Fruit fly (Drosophila melanogaster) whole organism, embryonic: ENCODE results near the gene CG13056.

Experiments used
- Asciz ChIP-seq: fragments of 200-800 bp; sonication (Bioruptor generic); optimal IDR thresholded peaks from 2 replicates; lab custom pipeline; 2017; ENCODE audit warnings: missing biosample characterization, mild to moderate bottlenecking, missing genetic modification characterization, missing genetic modification reagents
- Bteb2 ChIP-seq: fragments of 200-800 bp; sonication (Bioruptor generic); optimal IDR thresholded peaks from 2 replicates; lab custom pipeline; 2016; ENCODE audit warnings: missing biosample characterization, missing genetic modification characterization
- CG10543 ChIP-seq: fragments of 200-800 bp; sonication (Bioruptor generic); optimal IDR thresholded peaks from 3 replicates; lab custom pipeline; 2017; ENCODE audit warnings: missing biosample characterization, mild to moderate bottlenecking, missing genetic modification characterization, moderate library complexity
- CG1529 ChIP-seq: fragments of 200-800 bp; sonication (Bioruptor generic); optimal IDR thresholded peaks from 3 replicates; lab custom pipeline; 2018; ENCODE audit warnings: missing biosample characterization, missing genetic modification characterization
- CG1602 ChIP-seq: fragments of 200-800 bp; sonication (Bioruptor generic); optimal IDR thresholded peaks from 3 replicates; lab custom pipeline; 2016; ENCODE audit warnings: missing biosample characterization, missing genetic modification characterization
- CG18011 ChIP-seq: fragments of 200-800 bp; sonication (Bioruptor generic); optimal IDR thresholded peaks from 2 replicates; lab custom pipeline; 2017; ENCODE audit warnings: missing biosample characterization, missing genetic modification characterization, mild to moderate bottlenecking, moderate library complexity, missing genotype
- CG2116 ChIP-seq: fragments of 200-800 bp; sonication (Bioruptor generic); optimal IDR thresholded peaks from 3 replicates; lab custom pipeline; 2018; ENCODE audit warnings: missing biosample characterization, mild to moderate bottlenecking, missing genetic modification characterization
- CG3726 ChIP-seq: fragments of 200-800 bp; sonication (Bioruptor generic); IDR thresholded peaks from 3 replicates; pipeline ENCODE4, ENCODE4 v1.3.6; 2022; ENCODE audit warnings: missing biosample characterization, missing genetic modification characterization
- CG3838 ChIP-seq: fragments of 200-800 bp; sonication (Bioruptor generic); optimal IDR thresholded peaks from 3 replicates; lab custom pipeline; 2016; ENCODE audit warnings: missing biosample characterization, missing genetic modification characterization
- CG4360 ChIP-seq: fragments of 200-800 bp; sonication (Bioruptor generic); IDR thresholded peaks from 2 replicates; pipeline ENCODE4 v1.3.6; 2022; ENCODE audit warnings: missing biosample characterization, missing genetic modification characterization
- CG5953 ChIP-seq: fragments of 200-800 bp; sonication (Bioruptor generic); IDR thresholded peaks from 2 replicates; pipeline ENCODE4 v1.3.6; 2022; ENCODE audit warnings: missing biosample characterization, missing genetic modification characterization
- CG7786 ChIP-seq: fragments of 200-800 bp; sonication (Bioruptor generic); optimal IDR thresholded peaks from 2 replicates; lab custom pipeline; 2016; ENCODE audit warnings: missing biosample characterization, missing genetic modification characterization
- CG9215 ChIP-seq: fragments of 200-800 bp; sonication (Bioruptor generic); IDR thresholded peaks from 2 replicates; pipeline ENCODE4 v1.3.6; 2022; ENCODE audit warnings: missing biosample characterization, missing genetic modification characterization
- CG9932 ChIP-seq: fragments of 200-800 bp; sonication (Bioruptor generic); IDR thresholded peaks from 2 replicates; pipeline ENCODE4 v1.3.6; 2022; ENCODE audit warnings: missing biosample characterization, missing genetic modification characterization
- CkIIα-i1 ChIP-seq: fragments of 200-800 bp; sonication (Bioruptor generic); IDR thresholded peaks from 2 replicates; pipeline ENCODE4 v1.3.6; 2022; ENCODE audit warnings: missing biosample characterization, missing genetic modification characterization
- Dp ChIP-seq: fragments of 200-800 bp; sonication (Bioruptor generic); optimal IDR thresholded peaks from 2 replicates; lab custom pipeline; 2018; ENCODE audit warnings: missing biosample characterization, mild to moderate bottlenecking, missing genetic modification characterization, moderate library complexity
- E2f2 ChIP-seq: fragments of 200-800 bp; sonication (Bioruptor generic); IDR thresholded peaks from 2 replicates; pipeline ENCODE4 v1.3.6; 2022; ENCODE audit warnings: missing biosample characterization, missing genetic modification characterization
- Ets97D ChIP-seq: fragments of 200-800 bp; sonication (Bioruptor generic); optimal IDR thresholded peaks from 3 replicates; lab custom pipeline; 2016; ENCODE audit warnings: missing biosample characterization, missing genetic modification characterization
- Gsc ChIP-seq: fragments of 200-800 bp; sonication (Bioruptor generic); IDR thresholded peaks from 2 replicates; pipeline ENCODE4 v1.3.6; 2022; ENCODE audit warnings: missing biosample characterization, missing genetic modification characterization
- HmgD ChIP-seq: fragments of 200-800 bp; sonication (Bioruptor generic); optimal IDR thresholded peaks from 3 replicates; lab custom pipeline; 2016; ENCODE audit warnings: missing biosample characterization, missing genetic modification characterization
- Hr51 ChIP-seq, 2 experiments: fragments of 200-800 bp; sonication (Bioruptor generic); optimal IDR thresholded peaks; 2 replicates in 1 of 2; 3 replicates in 1 of 2; lab custom pipeline; 2016 to 2018; ENCODE audit warnings: missing biosample characterization in 2 of 2, missing genetic modification characterization in 2 of 2, mild to moderate bottlenecking in 1 of 2, moderate library complexity in 1 of 2
- Lpt ChIP-seq: fragments of >200 bp; optimal IDR thresholded peaks from 2 replicates; lab custom pipeline; 2018; ENCODE audit warnings: missing biosample characterization, missing genetic modification characterization
- MBD-R2 ChIP-seq: fragments of 200-800 bp; sonication (Bioruptor generic); IDR thresholded peaks from 2 replicates; pipeline ENCODE4 v1.3.6; 2022; ENCODE audit warnings: missing biosample characterization, missing genetic modification characterization
- MESR4 ChIP-seq: fragments of 200-800 bp; sonication (Bioruptor generic); optimal IDR thresholded peaks from 2 replicates; lab custom pipeline; 2018; ENCODE audit warnings: missing biosample characterization, mild to moderate bottlenecking, missing genetic modification characterization, moderate library complexity
- Med ChIP-seq: fragments of 200-800 bp; sonication (Bioruptor generic); peaks from one replicate; lab custom pipeline; 2016; ENCODE audit warnings: missing biosample characterization, missing genetic modification characterization, mild to moderate bottlenecking, inconsistent platforms, moderate library complexity
- NC2α ChIP-seq: fragments of 200-800 bp; sonication (Bioruptor generic); optimal IDR thresholded peaks from 2 replicates; lab custom pipeline; 2016; ENCODE audit warnings: missing biosample characterization, missing genetic modification characterization
- Trl ChIP-seq, 3 experiments: fragments of >200 bp in 2 of 3; fragments of 200-800 bp in 1 of 3; sonication (Bioruptor generic) in 1 of 3; optimal IDR thresholded peaks; 2 replicates in 1 of 3; 3 replicates in 2 of 3; lab custom pipeline; 2016 to 2017; ENCODE audit warnings: missing biosample characterization in 1 of 3, missing genetic modification characterization in 1 of 3
- Xbp1 ChIP-seq: fragments of 200-800 bp; sonication (Bioruptor generic); optimal IDR thresholded peaks from 3 replicates; lab custom pipeline; 2016; ENCODE audit warnings: missing biosample characterization, mild to moderate bottlenecking, missing genetic modification characterization
- ab ChIP-seq: fragments of 200-800 bp; sonication (Bioruptor generic); optimal IDR thresholded peaks from 2 replicates; lab custom pipeline; 2016; ENCODE audit warnings: missing biosample characterization, missing genetic modification characterization
- al ChIP-seq: fragments of 200-800 bp; sonication (Bioruptor generic); IDR thresholded peaks from 2 replicates; pipeline ENCODE4 v1.3.6; 2022; ENCODE audit warnings: missing biosample characterization, missing genetic modification characterization
- chinmo ChIP-seq: fragments of 200-800 bp; sonication (Bioruptor generic); IDR thresholded peaks from 4 replicates; pipeline ENCODE4 v1.3.6; 2022; ENCODE audit warnings: missing biosample characterization, missing genetic modification characterization; ENCODE audit not compliant: partially characterized antibody
- crc ChIP-seq: fragments of 200-800 bp; sonication (Bioruptor generic); optimal IDR thresholded peaks from 2 replicates; lab custom pipeline; 2016; ENCODE audit warnings: missing biosample characterization, missing genetic modification characterization
- dimm ChIP-seq: fragments of 200-800 bp; sonication (Bioruptor generic); IDR thresholded peaks from 2 replicates; pipeline ENCODE4 v1.3.6; 2022; ENCODE audit warnings: missing biosample characterization, missing genetic modification characterization
- fru ChIP-seq: fragments of >200 bp; optimal IDR thresholded peaks from 2 replicates; lab custom pipeline; 2017
- gce ChIP-seq: fragments of 200-800 bp; sonication (Bioruptor generic); IDR thresholded peaks from 3 replicates; pipeline ENCODE4 v1.3.6; 2022; ENCODE audit warnings: missing biosample characterization, missing genetic modification characterization
- ind ChIP-seq: fragments of 200-800 bp; sonication (Bioruptor generic); optimal IDR thresholded peaks from 3 replicates; lab custom pipeline; 2016; ENCODE audit warnings: missing biosample characterization, missing genetic modification characterization
- klu ChIP-seq: fragments of 200-800 bp; sonication (Bioruptor generic); IDR thresholded peaks from 2 replicates; pipeline ENCODE4 v1.3.6; 2022; ENCODE audit warnings: missing biosample characterization, missing genetic modification characterization
- nerfin-1 ChIP-seq: fragments of 200-800 bp; sonication (Bioruptor generic); optimal IDR thresholded peaks from 3 replicates; lab custom pipeline; 2019; ENCODE audit warnings: missing biosample characterization, mild to moderate bottlenecking, missing genetic modification characterization, moderate library complexity
- org-1 ChIP-seq: fragments of 200-800 bp; sonication (Bioruptor generic); optimal IDR thresholded peaks from 2 replicates; lab custom pipeline; 2017; ENCODE audit warnings: missing biosample characterization, missing genetic modification characterization
- pzg ChIP-seq: fragments of 200-800 bp; sonication (Bioruptor generic); optimal IDR thresholded peaks from 3 replicates; lab custom pipeline; 2018; ENCODE audit warnings: missing biosample characterization, mild to moderate bottlenecking, missing genetic modification characterization, moderate library complexity
- ranshi ChIP-seq: fragments of 200-800 bp; sonication (Bioruptor generic); IDR thresholded peaks from 2 replicates; pipeline ENCODE4 v1.3.6; 2022; ENCODE audit warnings: missing biosample characterization, missing genetic modification characterization
- ro ChIP-seq: fragments of 200-800 bp; sonication (Bioruptor generic); IDR thresholded peaks from 2 replicates; pipeline ENCODE4 v1.3.6; 2022; ENCODE audit warnings: missing biosample characterization, missing genetic modification characterization
- sima ChIP-seq: fragments of 200-800 bp; sonication (Bioruptor generic); optimal IDR thresholded peaks from 2 replicates; lab custom pipeline; 2016; ENCODE audit warnings: missing biosample characterization, missing genetic modification characterization
- slbo ChIP-seq: fragments of 200-800 bp; sonication (Bioruptor generic); IDR thresholded peaks from 2 replicates; pipeline ENCODE4 v1.3.6; 2022; ENCODE audit warnings: missing biosample characterization, missing genetic modification characterization
- ssp ChIP-seq: fragments of 200-800 bp; sonication (Bioruptor generic); IDR thresholded peaks from 2 replicates; pipeline ENCODE4 v1.3.6; 2022; ENCODE audit warnings: missing biosample characterization, missing genetic modification characterization
- tgo ChIP-seq: fragments of 200-800 bp; sonication (Bioruptor generic); IDR thresholded peaks from 3 replicates; pipeline ENCODE4 v1.3.6; 2022; ENCODE audit warnings: missing biosample characterization, missing genetic modification characterization
- trem ChIP-seq: fragments of 200-800 bp; optimal IDR thresholded peaks from 3 replicates; lab custom pipeline; 2019; ENCODE audit warnings: missing biosample characterization, mild to moderate bottlenecking, missing genetic modification characterization, moderate library complexity
- vvl ChIP-seq: fragments of 200-800 bp; sonication (Bioruptor generic); IDR thresholded peaks from 2 replicates; pipeline ENCODE4 v1.3.6; 2022; ENCODE audit warnings: missing biosample characterization, missing genetic modification characterization

CG13056 gene

DNA sequence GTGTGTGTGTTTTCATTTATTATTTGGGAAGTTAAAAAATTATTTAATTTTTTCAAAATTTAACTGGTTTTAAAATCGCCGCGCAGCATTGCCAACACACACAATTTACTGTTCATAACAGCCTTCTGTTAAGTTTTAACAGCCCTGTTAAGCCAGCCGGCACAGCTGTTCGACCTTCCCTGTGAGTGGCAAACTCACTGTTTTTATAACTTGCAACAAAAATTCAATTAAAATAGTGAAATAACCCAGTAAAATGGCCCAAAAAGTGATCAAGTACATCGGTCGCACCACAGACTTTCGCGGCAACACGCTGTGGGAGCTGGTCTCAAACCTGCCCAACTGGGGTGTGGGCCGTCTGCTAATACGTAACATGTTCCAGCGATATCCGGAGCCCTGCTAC is 14.8 kb downstream of the CG13056 start, which contains the start of gene mRpS34 (continued):
- TF ChIP-seq tgo (GFP tag; lab: Robert Waterston, UW), result no peak
- TF ChIP-seq org-1 (GFP tag; lab: Kevin White, UChicago), result no peak
- TF ChIP-seq sima (GFP tag; lab: Kevin White, UChicago), result no peak
- no peak for TF ChIP-seq Hr51 (GFP tag; optimal IDR thresholded peaks at IDR 0.05; lab: Kevin White, UChicago)
- no peak for TF ChIP-seq ro (GFP tag; lab: Robert Waterston, UW)
- TF ChIP-seq MESR4 (GFP tag; lab: Kevin White, UChicago), result peak; percentile 81
- peak; percentile 63 for TF ChIP-seq trem (tag; lab: Kevin White, UChicago)
- TF ChIP-seq CG3838, result no peak
- TF ChIP-seq ssp, result no peak
- peak; percentile 74 for TF ChIP-seq MBD-R2 (GFP tag; lab: Robert Waterston, UW)
- TF ChIP-seq Med, result peak; percentile 39
- no peak for TF ChIP-seq CG2116 (GFP tag; lab: Kevin White, UChicago)
- no peak for TF ChIP-seq ind (GFP tag; lab: Kevin White, UChicago)
- no peak for TF ChIP-seq CkIIα-i1 (GFP tag; lab: Robert Waterston, UW)
- no peak for TF ChIP-seq CG5953
- TF ChIP-seq fru (lab: Kevin White, UChicago), result no peak
- no peak for TF ChIP-seq ab (GFP tag; lab: Kevin White, UChicago)
- no peak for TF ChIP-seq CG1602 (GFP tag; lab: Kevin White, UChicago)
- peak; percentile 66 for TF ChIP-seq E2f2
- TF ChIP-seq al (GFP tag; lab: Robert Waterston, UW), result no peak
- TF ChIP-seq Asciz (GFP tag; lab: Kevin White, UChicago), result no peak
- peak; percentile 90 for TF ChIP-seq CG9215 (GFP tag; lab: Robert Waterston, UW)
- no peak for TF ChIP-seq klu (GFP tag; lab: Robert Waterston, UW)
- peak; percentile 46 for TF ChIP-seq pzg (GFP tag; lab: Kevin White, UChicago)
- no peak for TF ChIP-seq slbo (GFP tag; lab: Robert Waterston, UW)
- no peak for TF ChIP-seq CG3726
- TF ChIP-seq CG7786, result no peak
- no peak for TF ChIP-seq Ets97D (GFP tag; lab: Kevin White, UChicago)
- no peak for TF ChIP-seq ranshi (GFP tag; lab: Robert Waterston, UW)
- 0 out of 4 replicates have a peak, but pooled peaks have one; percentile 27 for TF ChIP-seq chinmo (GFP tag; lab: Robert Waterston, UW)
- no peak for TF ChIP-seq dimm
- no peak for TF ChIP-seq Trl (optimal IDR thresholded peaks at IDR 0.05; lab: Kevin White, UChicago)
- TF ChIP-seq Trl (GFP tag; optimal IDR thresholded peaks at IDR 0.05; lab: Kevin White, UChicago), result no peak
- no peak for TF ChIP-seq CG10543
- no peak for TF ChIP-seq CG9932 (GFP tag; lab: Robert Waterston, UW)
- TF ChIP-seq CG18011 (GFP tag; lab: Kevin White, UChicago), result no peak
- TF ChIP-seq vvl (GFP tag; lab: Robert Waterston, UW), result no peak
- no peak for TF ChIP-seq CG4360 (GFP tag; lab: Robert Waterston, UW)
- TF ChIP-seq HmgD (GFP tag; lab: Kevin White, UChicago), result no peak
- no peak for TF ChIP-seq gce (GFP tag; lab: Robert Waterston, UW)
- no peak for TF ChIP-seq nerfin-1 (tag; lab: Kevin White, UChicago)
- no peak for TF ChIP-seq Gsc (GFP tag; lab: Robert Waterston, UW)
- no peak for TF ChIP-seq CG1529 (GFP tag; lab: Kevin White, UChicago)
- TF ChIP-seq Lpt (GFP tag; lab: Kevin White, UChicago), result no peak
- no peak for TF ChIP-seq Xbp1 (GFP tag; lab: Kevin White, UChicago)
- TF ChIP-seq crc (GFP tag; lab: Kevin White, UChicago), result no peak
- peak; percentile 66 for TF ChIP-seq Dp (GFP tag; lab: Kevin White, UChicago)
- no peak for TF ChIP-seq NC2α
- TF ChIP-seq Bteb2 (GFP tag; lab: Kevin White, UChicago), result no peak
